Worm (Caenorhabditis elegans) whole organism, L2 larva: ENCODE results near the gene strd-1.

ENCODE experiments used
- fos-1 ChIP-seq: fragments of 150-350 bp; optimal IDR thresholded peaks from 2 replicates; lab custom pipeline; 2014; ENCODE audit warnings: missing biosample characterization, missing genetic modification characterization
- lin-13 ChIP-seq: fragments of 150-350 bp; optimal IDR thresholded peaks from 2 replicates; lab custom pipeline; 2014; ENCODE audit warnings: missing biosample characterization, missing genetic modification reagents, missing genetic modification characterization

ce11 chrIII:10907678-10908217, 39.5 kb upstream of the strd-1 start:
- TF ChIP-seq fos-1, result no peak
- TF ChIP-seq lin-13 (GFP tag; lab: Kevin White, UChicago), result no peak
